Worm (Caenorhabditis elegans) whole organism, L2 larva: Measurements from ENCODE around the gene R10D12.13.

ENCODE experiments used
- F13H6.1 ChIP-seq: sonication (generic microtip); optimal IDR thresholded peaks from 2 replicates; lab custom pipeline; 2016; ENCODE audit warnings: missing genetic modification characterization, missing compliant biosample characterization
- ceh-82 ChIP-seq: fragments of 150-350 bp; optimal IDR thresholded peaks from 2 replicates; lab custom pipeline; 2014; ENCODE audit warnings: missing biosample characterization, missing genetic modification characterization
- elt-1 ChIP-seq: fragments of 150-350 bp; optimal IDR thresholded peaks from 2 replicates; lab custom pipeline; 2014; ENCODE audit warnings: missing biosample characterization, missing genetic modification characterization
- lin-13 ChIP-seq: fragments of 150-350 bp; optimal IDR thresholded peaks from 2 replicates; lab custom pipeline; 2014; ENCODE audit warnings: missing biosample characterization, missing genetic modification reagents, missing genetic modification characterization
- lin-39 ChIP-seq: fragments of 150-350 bp; optimal IDR thresholded peaks from 2 replicates; lab custom pipeline; 2014; ENCODE audit warnings: missing biosample characterization, missing genetic modification reagents, missing genetic modification characterization
- lsy-2 ChIP-seq, 2 experiments: fragments of 150-350 bp in 1 of 2; sonication (generic microtip) in 1 of 2; optimal IDR thresholded peaks; 2 replicates each; lab custom pipeline; 2014 to 2017; ENCODE audit warnings: missing biosample characterization in 2 of 2, missing genetic modification characterization in 2 of 2
- nhr-21 ChIP-seq: fragments of 150-350 bp; optimal IDR thresholded peaks from 2 replicates; lab custom pipeline; 2014; ENCODE audit warnings: missing biosample characterization, missing genetic modification characterization
- nhr-237 ChIP-seq: fragments of 150-350 bp; optimal IDR thresholded peaks from 2 replicates; lab custom pipeline; 2014; ENCODE audit warnings: missing biosample characterization, missing genetic modification characterization
- nhr-77 ChIP-seq: fragments of 150-350 bp; optimal IDR thresholded peaks from 2 replicates; lab custom pipeline; 2014; ENCODE audit warnings: missing biosample characterization, missing genetic modification characterization
- unc-55 ChIP-seq: fragments of 150-350 bp; sonication (generic microtip); optimal IDR thresholded peaks from 3 replicates; lab custom pipeline; 2014; ENCODE audit warnings: missing biosample characterization, missing genetic modification reagents, missing genetic modification characterization
- unc-62 ChIP-seq: fragments of 150-350 bp; optimal IDR thresholded peaks from 2 replicates; lab custom pipeline; 2014; ENCODE audit warnings: missing biosample characterization, missing genetic modification reagents, missing genetic modification characterization
- zag-1 ChIP-seq: fragments of 150-350 bp; optimal IDR thresholded peaks from 2 replicates; lab custom pipeline; 2014; ENCODE audit warnings: missing biosample characterization, missing genetic modification characterization
- ztf-11 ChIP-seq: sonication (generic microtip); optimal IDR thresholded peaks from 2 replicates; lab custom pipeline; 2017; ENCODE audit warnings: missing biosample characterization, missing genetic modification characterization

ce11 chrV:13963279-13963976 lies 1.2 kb downstream of the R10D12.13 start, which contains the start of gene sao-1:
- TF ChIP-seq nhr-21 (no peak), elt-1 (tag; lab: Kevin White, UChicago) (no peak), F13H6.1 (tag; lab: Kevin White, UChicago) (no peak), lin-13 (no peak), lin-39 (tag; lab: Kevin White, UChicago) (no peak), zag-1 (tag; lab: Kevin White, UChicago) (no peak), nhr-77 (tag; lab: Kevin White, UChicago) (no peak), ztf-11 (tag; lab: Kevin White, UChicago) (no peak), nhr-237 (tag; lab: Kevin White, UChicago) (no peak), unc-62 (GFP tag; lab: Kevin White, UChicago) (no peak), lsy-2 (tag; optimal IDR thresholded peaks at IDR 0.05; lab: Kevin White, UChicago) (no peak), ceh-82 (tag; lab: Kevin White, UChicago) (no peak), unc-55 (GFP tag; lab: Kevin White, UChicago) (no peak)
